Fruit fly (Drosophila melanogaster) whole organism, adult: ENCODE results near the gene Actn.

Experiments
- CG11617 ChIP-seq: fragments of 200-800 bp; sonication (Bioruptor generic); optimal IDR thresholded peaks from 2 replicates; lab custom pipeline; 2017; ENCODE audit warnings: mild to moderate bottlenecking, missing biosample characterization, missing genetic modification reagents, missing genetic modification characterization
- CG12768 ChIP-seq: fragments of 200-800 bp; sonication (Bioruptor generic); optimal IDR thresholded peaks from 2 replicates; lab custom pipeline; 2017; ENCODE audit warnings: missing biosample characterization, missing genetic modification characterization, mild to moderate bottlenecking, moderate library complexity, missing genetic modification reagents
- CG14711 ChIP-seq: fragments of 200-800 bp; sonication (Bioruptor generic); optimal IDR thresholded peaks from 2 replicates; lab custom pipeline; 2018; ENCODE audit warnings: missing biosample characterization, mild to moderate bottlenecking, missing genetic modification characterization, moderate library complexity
- CG1620 ChIP-seq: fragments of 200-800 bp; sonication (Bioruptor generic); optimal IDR thresholded peaks from 2 replicates; lab custom pipeline; 2016; ENCODE audit warnings: missing biosample characterization, missing genetic modification characterization
- CG33017 ChIP-seq: fragments of 200-800 bp; sonication (Bioruptor generic); optimal IDR thresholded peaks from 2 replicates; lab custom pipeline; 2018; ENCODE audit warnings: missing biosample characterization, mild to moderate bottlenecking, missing genetic modification characterization, moderate library complexity
- CG5204 ChIP-seq: fragments of 200-800 bp; sonication (Bioruptor generic); optimal IDR thresholded peaks from 2 replicates; lab custom pipeline; 2016; ENCODE audit warnings: missing biosample characterization, missing genetic modification characterization
- CG7045 ChIP-seq: fragments of 200-800 bp; sonication (Bioruptor generic); optimal IDR thresholded peaks from 2 replicates; lab custom pipeline; 2017; ENCODE audit warnings: missing biosample characterization, mild to moderate bottlenecking, missing genetic modification characterization
- CG7101 ChIP-seq: fragments of 200-800 bp; sonication (Bioruptor generic); optimal IDR thresholded peaks from 2 replicates; lab custom pipeline; 2018; ENCODE audit warnings: missing biosample characterization, mild to moderate bottlenecking, missing genetic modification characterization, moderate library complexity
- Clk ChIP-seq: fragments of 200-800 bp; sonication (Bioruptor generic); optimal IDR thresholded peaks from 2 replicates; lab custom pipeline; 2017; ENCODE audit warnings: missing biosample characterization, missing genetic modification characterization
- Crg-1 ChIP-seq: fragments of 200-800 bp; sonication (Bioruptor generic); optimal IDR thresholded peaks from 2 replicates; lab custom pipeline; 2016; ENCODE audit warnings: missing biosample characterization, missing genetic modification characterization
- Hr96 ChIP-seq: fragments of 200-800 bp; sonication (Bioruptor generic); optimal IDR thresholded peaks from 2 replicates; lab custom pipeline; 2016; ENCODE audit warnings: missing biosample characterization, missing genetic modification characterization
- Mnt ChIP-seq: fragments of 200-800 bp; sonication (Bioruptor generic); optimal IDR thresholded peaks from 2 replicates; lab custom pipeline; 2016; ENCODE audit warnings: missing biosample characterization, mild to moderate bottlenecking, missing genetic modification characterization
- bab1 ChIP-seq: fragments of 200-800 bp; sonication (Bioruptor generic); optimal IDR thresholded peaks from 3 replicates; lab custom pipeline; 2019; ENCODE audit warnings: missing biosample characterization, mild to moderate bottlenecking, missing genetic modification characterization, moderate library complexity
- cic ChIP-seq: fragments of 200-800 bp; sonication (Bioruptor generic); optimal IDR thresholded peaks from 2 replicates; lab custom pipeline; 2017; ENCODE audit warnings: missing biosample characterization, mild to moderate bottlenecking, missing genetic modification characterization, moderate library complexity
- cnc ChIP-seq, 2 experiments: fragments of >200 bp; optimal IDR thresholded peaks; 2 replicates each; lab custom pipeline; 2017
- kay ChIP-seq: fragments of 200-800 bp; sonication (Bioruptor generic); peaks from one replicate; lab custom pipeline; 2016; ENCODE audit warnings: missing biosample characterization, missing genetic modification characterization, borderline replicate concordance
- ovo ChIP-seq: fragments of 200-800 bp; sonication (Bioruptor generic); optimal IDR thresholded peaks from 2 replicates; lab custom pipeline; 2016; ENCODE audit warnings: missing biosample characterization, missing genetic modification characterization
- pad ChIP-seq: fragments of 200-800 bp; sonication (Bioruptor generic); optimal IDR thresholded peaks from 3 replicates; lab custom pipeline; 2017; ENCODE audit warnings: missing biosample characterization, missing genetic modification characterization, mild to moderate bottlenecking, moderate library complexity, missing genetic modification reagents
- tj ChIP-seq: fragments of 200-800 bp; sonication (Bioruptor generic); optimal IDR thresholded peaks from 3 replicates; lab custom pipeline; 2017; ENCODE audit warnings: missing biosample characterization, mild to moderate bottlenecking, missing genetic modification characterization, moderate library complexity
- toe ChIP-seq: fragments of 200-800 bp; sonication (Bioruptor generic); optimal IDR thresholded peaks from 2 replicates; lab custom pipeline; 2016; ENCODE audit warnings: missing biosample characterization, missing genetic modification characterization

Gene Actn

DNA sequence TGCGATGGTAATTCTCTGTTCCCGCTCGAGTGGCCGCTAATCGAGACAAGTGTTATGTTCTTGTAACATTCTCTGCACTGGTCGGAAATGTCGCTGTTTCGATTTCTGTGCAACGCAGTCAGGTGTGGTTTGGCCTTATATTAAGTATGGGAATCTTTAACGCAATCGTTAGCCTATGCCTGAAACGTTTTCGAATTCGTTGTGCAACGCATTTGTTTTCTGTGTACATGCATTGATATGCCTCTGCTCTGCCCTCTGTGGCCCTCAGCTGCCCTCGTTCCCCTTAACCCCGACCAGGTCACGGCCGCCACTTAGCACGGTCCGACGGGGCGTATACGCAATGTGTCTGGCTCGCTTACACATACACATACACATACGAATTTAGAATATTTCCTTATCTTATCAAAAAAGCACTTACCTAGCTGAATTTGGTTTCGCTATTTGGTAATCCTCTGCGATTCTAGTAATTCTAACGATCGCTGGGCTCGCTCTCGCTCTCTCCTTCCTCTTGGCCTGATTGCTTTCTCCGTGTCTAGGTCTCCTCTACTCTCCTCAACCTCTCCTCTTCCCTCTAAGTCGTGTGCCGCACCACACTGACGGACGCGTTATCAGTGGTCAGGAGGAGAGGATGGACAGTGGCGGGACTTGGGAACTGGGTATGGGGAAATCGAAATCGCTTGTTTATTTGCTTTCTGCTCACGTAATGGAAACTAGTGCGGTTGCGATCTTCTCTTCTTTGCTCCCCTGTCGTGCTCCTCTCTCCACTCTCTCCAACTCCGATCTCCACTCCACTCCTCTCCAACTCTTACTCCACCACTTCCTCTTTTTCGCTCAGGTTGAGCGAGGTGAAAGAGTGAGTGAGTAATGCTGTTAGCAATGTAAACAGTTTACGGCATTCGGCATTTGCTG, 6.9 kb upstream of the Actn start:
- TF ChIP-seq CG14711 (tag; lab: Kevin White, UChicago) (no peak), cic (GFP tag; lab: Kevin White, UChicago) (peak; percentile 53), kay (GFP tag; lab: Kevin White, UChicago) (peak; percentile 70), CG12768 (GFP tag; lab: Kevin White, UChicago) (peak; percentile 27), cnc (optimal IDR thresholded peaks at IDR 0.05; lab: Kevin White, UChicago) (no peak), pad (GFP tag; lab: Kevin White, UChicago) (peak; percentile 19), Mnt (peak; percentile 51)

dm6 chrX:2043660-2044397, 1.7 kb upstream of the Actn start, which contains the start of gene CG4325:
Gene CG4325 (minus strand): TSS chrX:2043818.
- TF ChIP-seq Clk (no peak), ovo (GFP tag; lab: Kevin White, UChicago) (no peak), cic (GFP tag; lab: Kevin White, UChicago) (peak; percentile 76), CG11617 (GFP tag; lab: Kevin White, UChicago) (no peak), tj (peak; percentile 91), CG5204 (no peak), Hr96 (GFP tag; lab: Kevin White, UChicago) (no peak), cnc (optimal IDR thresholded peaks at IDR 0.05; lab: Kevin White, UChicago) (no peak), pad (GFP tag; lab: Kevin White, UChicago) (peak; percentile 7), Mnt (peak; percentile 19)

- TF ChIP-seq bab1 (peak; percentile 79), tj (peak; percentile 67), CG5204 (peak; percentile 74), kay (GFP tag; lab: Kevin White, UChicago) (no peak), CG11617 (GFP tag; lab: Kevin White, UChicago) (peak; percentile 77), Hr96 (GFP tag; lab: Kevin White, UChicago) (peak; percentile 89), cnc (optimal IDR thresholded peaks at IDR 0.05; lab: Kevin White, UChicago) (no peak), ovo (GFP tag; lab: Kevin White, UChicago) (peak; percentile 19), pad (GFP tag; lab: Kevin White, UChicago) (peak; percentile 58), CG1620 (peak; percentile 77), Mnt (peak; percentile 48), CG14711 (tag; lab: Kevin White, UChicago) (peak; percentile 95), toe (GFP tag; lab: Kevin White, UChicago) (peak; percentile 69), CG7101 (tag; lab: Kevin White, UChicago) (peak; percentile 74), Crg-1 (GFP tag; lab: Kevin White, UChicago) (peak; percentile 61), CG12768 (GFP tag; lab: Kevin White, UChicago) (peak; percentile 42), Clk (no peak), cic (GFP tag; lab: Kevin White, UChicago) (no peak)
Observed at dm6 chrX:2041312-2041918, 696 bp downstream of the Actn start, which contains the start of gene CG4313. Gene CG4313 (plus strand): TSS chrX:2041868.

- no peak for TF ChIP-seq CG1620
- no peak for TF ChIP-seq tj
- no peak for TF ChIP-seq CG33017 (tag; lab: Kevin White, UChicago)
- TF ChIP-seq kay (GFP tag; lab: Kevin White, UChicago) = no peak
- TF ChIP-seq Crg-1 (GFP tag; lab: Kevin White, UChicago) = no peak
- no peak for TF ChIP-seq toe (GFP tag; lab: Kevin White, UChicago)
- TF ChIP-seq Hr96 (GFP tag; lab: Kevin White, UChicago) = no peak
- TF ChIP-seq CG11617 (GFP tag; lab: Kevin White, UChicago) = no peak
- TF ChIP-seq CG5204 = no peak
- no peak for TF ChIP-seq bab1
- no peak for TF ChIP-seq CG14711 (tag; lab: Kevin White, UChicago)
- TF ChIP-seq Mnt = no peak
- no peak for TF ChIP-seq CG7045
- no peak for TF ChIP-seq pad (GFP tag; lab: Kevin White, UChicago)
- TF ChIP-seq ovo (GFP tag; lab: Kevin White, UChicago) = no peak
- TF ChIP-seq CG7101 (tag; lab: Kevin White, UChicago) = no peak
Observed at dm6 chrX:2037605-2038004, 4.5 kb downstream of the Actn start.

DNA sequence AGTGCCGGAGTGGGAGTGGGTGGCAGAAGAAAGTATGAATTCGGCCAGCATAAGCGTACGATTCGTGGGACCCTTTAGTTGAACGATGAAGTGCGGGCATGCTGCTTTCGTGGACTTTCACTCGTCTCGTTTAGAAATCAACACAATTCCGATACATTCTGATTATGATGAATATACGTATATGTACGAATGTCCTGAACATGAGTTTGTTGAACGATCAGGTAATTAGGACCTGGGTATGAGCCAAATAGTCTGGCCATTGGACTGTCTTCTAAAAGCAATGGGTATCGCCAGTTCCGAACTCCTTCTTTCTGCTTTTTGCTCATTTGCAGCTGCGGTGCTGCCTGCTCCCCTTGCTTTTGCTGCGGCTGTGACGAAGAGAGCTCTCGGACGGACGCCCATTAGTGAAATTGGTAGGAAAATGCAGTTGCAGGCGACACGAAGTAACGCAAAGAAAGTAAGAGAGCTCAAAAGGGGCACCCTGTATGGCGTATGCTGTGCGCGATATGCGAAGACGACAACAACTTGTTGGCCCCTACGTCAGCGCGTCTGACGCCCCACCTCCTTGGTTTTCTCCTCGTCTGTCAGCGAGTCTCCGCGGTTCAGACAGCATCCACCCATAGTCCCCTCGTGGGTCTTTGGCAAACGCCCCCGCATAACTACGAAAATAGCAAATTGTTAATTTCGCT, 5.2 kb downstream of the Actn start:
- TF ChIP-seq toe (GFP tag; lab: Kevin White, UChicago) = no peak
- TF ChIP-seq pad (GFP tag; lab: Kevin White, UChicago) = no peak
- TF ChIP-seq CG11617 (GFP tag; lab: Kevin White, UChicago) = no peak
- TF ChIP-seq bab1 = no peak
- no peak for TF ChIP-seq CG7045
- TF ChIP-seq CG1620 = no peak
- TF ChIP-seq tj = no peak
- TF ChIP-seq CG5204 = no peak
